Worm (Caenorhabditis elegans) whole organism, L2 larva: Measurements from ENCODE around the gene igcm-1.

Source experiments
- ceh-82 ChIP-seq: fragments of 150-350 bp; optimal IDR thresholded peaks from 2 replicates; lab custom pipeline; 2014; ENCODE audit warnings: missing biosample characterization, missing genetic modification characterization
- lin-13 ChIP-seq: fragments of 150-350 bp; optimal IDR thresholded peaks from 2 replicates; lab custom pipeline; 2014; ENCODE audit warnings: missing biosample characterization, missing genetic modification reagents, missing genetic modification characterization
- nhr-77 ChIP-seq: fragments of 150-350 bp; optimal IDR thresholded peaks from 2 replicates; lab custom pipeline; 2014; ENCODE audit warnings: missing biosample characterization, missing genetic modification characterization
- skn-1 ChIP-seq: sonication (generic microtip); optimal IDR thresholded peaks from 2 replicates; lab custom pipeline; 2017; ENCODE audit warnings: missing biosample characterization, missing genetic modification characterization
- unc-55 ChIP-seq: fragments of 150-350 bp; sonication (generic microtip); optimal IDR thresholded peaks from 3 replicates; lab custom pipeline; 2014; ENCODE audit warnings: missing biosample characterization, missing genetic modification reagents, missing genetic modification characterization
- ztf-11 ChIP-seq: sonication (generic microtip); optimal IDR thresholded peaks from 2 replicates; lab custom pipeline; 2017; ENCODE audit warnings: missing biosample characterization, missing genetic modification characterization

DNA sequence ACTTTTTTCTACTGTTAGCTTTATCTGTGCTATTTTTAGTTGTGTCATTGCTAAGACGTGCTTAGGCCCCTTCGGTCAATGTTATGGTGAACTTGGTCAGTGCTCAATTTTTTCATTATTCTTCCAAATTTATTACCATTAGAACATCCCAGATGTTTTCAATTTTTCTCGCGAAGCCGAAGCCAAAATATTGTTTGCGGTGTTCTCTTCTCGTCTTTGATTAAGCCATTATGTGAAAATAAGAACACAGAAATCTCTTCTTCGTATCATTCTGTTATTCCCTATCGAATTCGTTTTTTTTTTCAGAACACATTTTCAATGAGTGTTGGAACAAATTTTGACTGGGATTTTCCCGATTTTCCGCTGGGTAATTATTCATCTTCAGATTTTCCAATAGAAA is 48.8 kb downstream of the igcm-1 start, which contains the start of gene gtr-1:
- TF ChIP-seq skn-1 (tag; lab: Kevin White, UChicago), result no peak
- no peak for TF ChIP-seq ceh-82 (tag; lab: Kevin White, UChicago)
- TF ChIP-seq unc-55 (GFP tag; lab: Kevin White, UChicago), result no peak
- no peak for TF ChIP-seq ztf-11 (tag; lab: Kevin White, UChicago)
- TF ChIP-seq nhr-77 (tag; lab: Kevin White, UChicago), result no peak
- TF ChIP-seq lin-13 (GFP tag; lab: Kevin White, UChicago), result no peak
